Fruit fly (Drosophila melanogaster): ENCODE measurements around the gene CG5280.

CG5280 gene

dm6 chr3L:8949823-8950222 lies 40.2 kb downstream of the CG5280 start:
- TF ChIP-seq Hey (tag; optimal IDR thresholded peaks at IDR 0.05): peak; percentile 24
- TF ChIP-seq CG7963 (GFP tag; IDR thresholded peaks at IDR 0.05; ENCODE audit: partially characterized antibody): peak; percentile 16; the same call in 1 of the 3 replicates
- TF ChIP-seq gcm2 (GFP tag; optimal IDR thresholded peaks at IDR 0.05): no peak
- TF ChIP-seq Awh (GFP tag; IDR thresholded peaks at IDR 0.05): 0 out of 2 replicates have a peak, but pooled peaks have one; percentile 13
- peak; percentile 5 for TF ChIP-seq CG10543 (GFP tag; optimal IDR thresholded peaks at IDR 0.05)
- TF ChIP-seq sr (GFP tag; IDR thresholded peaks at IDR 0.05): peak; percentile 79
- peak; percentile 86 for TF ChIP-seq crol (GFP tag; IDR thresholded peaks at IDR 0.05)
- TF ChIP-seq chinmo (GFP tag; IDR thresholded peaks at IDR 0.05; ENCODE audit: partially characterized antibody): 0 out of 4 replicates have a peak, but pooled peaks have one; percentile 29
- TF ChIP-seq CG6854 (GFP tag; optimal IDR thresholded peaks at IDR 0.05): no peak
- TF ChIP-seq lab (GFP tag; optimal IDR thresholded peaks at IDR 0.05): peak; percentile 54
- TF ChIP-seq B-H1 (GFP tag; IDR thresholded peaks at IDR 0.05): no peak
- 0 out of 3 replicates have a peak, but pooled peaks have one; percentile 26 for TF ChIP-seq vnd (GFP tag; IDR thresholded peaks at IDR 0.05; ENCODE audit: partially characterized antibody)

- no peak for TF ChIP-seq CG6765 (GFP tag; optimal IDR thresholded peaks at IDR 0.05)
- no peak for TF ChIP-seq zen (tag; optimal IDR thresholded peaks at IDR 0.05)
- peak; percentile 48 for TF ChIP-seq sug (tag; optimal IDR thresholded peaks at IDR 0.05)
- TF ChIP-seq lola (GFP tag; optimal IDR thresholded peaks at IDR 0.05): no peak
- peak; percentile 24; the same call in 1 of the 2 replicates for TF ChIP-seq GATAe (GFP tag; conservative IDR thresholded peaks at IDR 0.05)
- peak; percentile 58 for TF ChIP-seq exex (tag; optimal IDR thresholded peaks at IDR 0.05)
- TF ChIP-seq Hey (tag; optimal IDR thresholded peaks at IDR 0.05): peak; percentile 75
- peak; percentile 34 for TF ChIP-seq lab (GFP tag; optimal IDR thresholded peaks at IDR 0.05)
- peak; percentile 80 for TF ChIP-seq mirr (GFP tag; optimal IDR thresholded peaks at IDR 0.05)
Measured at dm6 chr3L:8947848-8948494, 42.1 kb downstream of the CG5280 start.

- TF ChIP-seq stwl (tag; optimal IDR thresholded peaks at IDR 0.05) (peak; percentile 58), CG13287 (GFP tag; IDR thresholded peaks at IDR 0.05; ENCODE audit: partially characterized antibody) (no peak), dm (GFP tag; optimal IDR thresholded peaks at IDR 0.05) (no peak), CG12391 (tag; optimal IDR thresholded peaks at IDR 0.05) (no peak), Ets97D (GFP tag; optimal IDR thresholded peaks at IDR 0.05) (peak; percentile 13), CG3838 (GFP tag; optimal IDR thresholded peaks at IDR 0.05) (no peak), tx (GFP tag; optimal IDR thresholded peaks at IDR 0.05) (no peak), CG7271 (tag; optimal IDR thresholded peaks at IDR 0.05) (peak; percentile 77), CG4707 (GFP tag; optimal IDR thresholded peaks at IDR 0.05) (no peak), lab (GFP tag; optimal IDR thresholded peaks at IDR 0.05) (no peak)
Measured at dm6 chr3L:8939654-8940053, 50.4 kb downstream of the CG5280 start.
